Fruit fly (Drosophila melanogaster) whole organism, adult: ENCODE results near the gene Cpr72Eb.
A peak's percentile ranks its signal among the peaks of the same experiment; 100 is the strongest.

Experiments used
- CG11617 ChIP-seq: fragments of 200-800 bp; sonication (Bioruptor generic); optimal IDR thresholded peaks from 2 replicates; lab custom pipeline; 2017; ENCODE audit warnings: mild to moderate bottlenecking, missing biosample characterization, missing genetic modification reagents, missing genetic modification characterization
- CG12768 ChIP-seq: fragments of 200-800 bp; sonication (Bioruptor generic); optimal IDR thresholded peaks from 2 replicates; lab custom pipeline; 2017; ENCODE audit warnings: missing biosample characterization, missing genetic modification characterization, mild to moderate bottlenecking, moderate library complexity, missing genetic modification reagents
- CG14711 ChIP-seq: fragments of 200-800 bp; sonication (Bioruptor generic); optimal IDR thresholded peaks from 2 replicates; lab custom pipeline; 2018; ENCODE audit warnings: missing biosample characterization, mild to moderate bottlenecking, missing genetic modification characterization, moderate library complexity
- CG1620 ChIP-seq: fragments of 200-800 bp; sonication (Bioruptor generic); optimal IDR thresholded peaks from 2 replicates; lab custom pipeline; 2016; ENCODE audit warnings: missing biosample characterization, missing genetic modification characterization
- CG33017 ChIP-seq: fragments of 200-800 bp; sonication (Bioruptor generic); optimal IDR thresholded peaks from 2 replicates; lab custom pipeline; 2018; ENCODE audit warnings: missing biosample characterization, mild to moderate bottlenecking, missing genetic modification characterization, moderate library complexity
- CG5204 ChIP-seq: fragments of 200-800 bp; sonication (Bioruptor generic); optimal IDR thresholded peaks from 2 replicates; lab custom pipeline; 2016; ENCODE audit warnings: missing biosample characterization, missing genetic modification characterization
- CG7045 ChIP-seq: fragments of 200-800 bp; sonication (Bioruptor generic); optimal IDR thresholded peaks from 2 replicates; lab custom pipeline; 2017; ENCODE audit warnings: missing biosample characterization, mild to moderate bottlenecking, missing genetic modification characterization
- CG7101 ChIP-seq: fragments of 200-800 bp; sonication (Bioruptor generic); optimal IDR thresholded peaks from 2 replicates; lab custom pipeline; 2018; ENCODE audit warnings: missing biosample characterization, mild to moderate bottlenecking, missing genetic modification characterization, moderate library complexity
- Clk ChIP-seq: fragments of 200-800 bp; sonication (Bioruptor generic); optimal IDR thresholded peaks from 2 replicates; lab custom pipeline; 2017; ENCODE audit warnings: missing biosample characterization, missing genetic modification characterization
- Crg-1 ChIP-seq: fragments of 200-800 bp; sonication (Bioruptor generic); optimal IDR thresholded peaks from 2 replicates; lab custom pipeline; 2016; ENCODE audit warnings: missing biosample characterization, missing genetic modification characterization
- Hr96 ChIP-seq: fragments of 200-800 bp; sonication (Bioruptor generic); optimal IDR thresholded peaks from 2 replicates; lab custom pipeline; 2016; ENCODE audit warnings: missing biosample characterization, missing genetic modification characterization
- Mnt ChIP-seq: fragments of 200-800 bp; sonication (Bioruptor generic); optimal IDR thresholded peaks from 2 replicates; lab custom pipeline; 2016; ENCODE audit warnings: missing biosample characterization, mild to moderate bottlenecking, missing genetic modification characterization
- bab1 ChIP-seq: fragments of 200-800 bp; sonication (Bioruptor generic); optimal IDR thresholded peaks from 3 replicates; lab custom pipeline; 2019; ENCODE audit warnings: missing biosample characterization, mild to moderate bottlenecking, missing genetic modification characterization, moderate library complexity
- cic ChIP-seq: fragments of 200-800 bp; sonication (Bioruptor generic); optimal IDR thresholded peaks from 2 replicates; lab custom pipeline; 2017; ENCODE audit warnings: missing biosample characterization, mild to moderate bottlenecking, missing genetic modification characterization, moderate library complexity
- cnc ChIP-seq, 2 experiments: fragments of >200 bp; optimal IDR thresholded peaks; 2 replicates each; lab custom pipeline; 2017
- kay ChIP-seq: fragments of 200-800 bp; sonication (Bioruptor generic); peaks from one replicate; lab custom pipeline; 2016; ENCODE audit warnings: missing biosample characterization, missing genetic modification characterization, borderline replicate concordance
- ovo ChIP-seq: fragments of 200-800 bp; sonication (Bioruptor generic); optimal IDR thresholded peaks from 2 replicates; lab custom pipeline; 2016; ENCODE audit warnings: missing biosample characterization, missing genetic modification characterization
- pad ChIP-seq: fragments of 200-800 bp; sonication (Bioruptor generic); optimal IDR thresholded peaks from 3 replicates; lab custom pipeline; 2017; ENCODE audit warnings: missing biosample characterization, missing genetic modification characterization, mild to moderate bottlenecking, moderate library complexity, missing genetic modification reagents
- tj ChIP-seq: fragments of 200-800 bp; sonication (Bioruptor generic); optimal IDR thresholded peaks from 3 replicates; lab custom pipeline; 2017; ENCODE audit warnings: missing biosample characterization, mild to moderate bottlenecking, missing genetic modification characterization, moderate library complexity
- toe ChIP-seq: fragments of 200-800 bp; sonication (Bioruptor generic); optimal IDR thresholded peaks from 2 replicates; lab custom pipeline; 2016; ENCODE audit warnings: missing biosample characterization, missing genetic modification characterization

The Cpr72Eb gene

DNA sequence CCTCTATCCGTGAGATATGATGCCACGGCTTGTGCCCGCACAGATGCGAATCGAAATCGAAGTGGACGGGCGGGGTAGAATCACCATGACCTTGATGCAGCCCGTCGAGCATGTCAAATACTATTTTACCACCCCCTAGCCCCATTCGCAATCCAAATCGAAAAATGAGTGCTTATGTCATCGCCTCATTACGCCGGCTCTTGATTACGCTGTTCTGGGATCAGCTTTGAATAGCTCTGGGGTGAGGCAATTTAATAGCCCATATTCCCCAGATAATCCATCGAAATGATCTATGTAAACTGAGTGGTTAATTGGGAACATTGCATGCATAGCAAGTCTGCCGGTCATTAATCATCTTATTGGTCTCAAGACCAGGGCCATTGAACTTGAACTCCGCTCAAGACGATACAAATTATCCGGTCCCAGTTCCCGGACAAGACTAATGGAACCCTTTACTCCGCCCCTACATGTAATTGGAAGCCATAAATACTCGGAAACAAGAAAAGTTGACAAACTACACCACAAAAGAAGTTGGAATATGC lies 7.4 kb upstream of the Cpr72Eb start:
- TF ChIP-seq CG12768 (GFP tag; lab: Kevin White, UChicago) (no peak), CG33017 (tag; lab: Kevin White, UChicago) (no peak), CG5204 (GFP tag; lab: Kevin White, UChicago) (no peak), pad (GFP tag; lab: Kevin White, UChicago) (no peak)

DNA sequence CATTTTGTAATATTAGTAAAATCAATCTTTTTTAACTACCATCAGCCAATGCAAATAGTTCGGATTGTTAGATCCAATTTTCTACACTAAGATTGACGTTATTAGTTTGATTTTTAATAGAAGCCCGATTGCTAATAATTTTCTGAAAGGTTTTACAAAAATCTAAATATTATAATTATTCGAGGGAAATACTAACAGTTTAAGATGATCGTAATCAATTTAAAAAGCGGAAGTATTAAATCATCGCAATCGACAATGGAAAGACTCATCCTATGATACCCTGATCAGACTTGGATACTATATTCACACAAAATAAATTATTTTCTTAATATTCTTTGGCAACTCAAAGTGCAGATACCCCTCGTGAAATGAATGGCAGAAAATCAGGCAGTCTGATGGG lies 6.8 kb upstream of the Cpr72Eb start:
- no peak for TF ChIP-seq kay (GFP tag; lab: Kevin White, UChicago)
- TF ChIP-seq CG33017 (tag; lab: Kevin White, UChicago): no peak
- no peak for TF ChIP-seq ovo
- no peak for TF ChIP-seq cnc (optimal IDR thresholded peaks at IDR 0.05; lab: Kevin White, UChicago)
- no peak for TF ChIP-seq tj (GFP tag; lab: Kevin White, UChicago)
- no peak for TF ChIP-seq Mnt

DNA sequence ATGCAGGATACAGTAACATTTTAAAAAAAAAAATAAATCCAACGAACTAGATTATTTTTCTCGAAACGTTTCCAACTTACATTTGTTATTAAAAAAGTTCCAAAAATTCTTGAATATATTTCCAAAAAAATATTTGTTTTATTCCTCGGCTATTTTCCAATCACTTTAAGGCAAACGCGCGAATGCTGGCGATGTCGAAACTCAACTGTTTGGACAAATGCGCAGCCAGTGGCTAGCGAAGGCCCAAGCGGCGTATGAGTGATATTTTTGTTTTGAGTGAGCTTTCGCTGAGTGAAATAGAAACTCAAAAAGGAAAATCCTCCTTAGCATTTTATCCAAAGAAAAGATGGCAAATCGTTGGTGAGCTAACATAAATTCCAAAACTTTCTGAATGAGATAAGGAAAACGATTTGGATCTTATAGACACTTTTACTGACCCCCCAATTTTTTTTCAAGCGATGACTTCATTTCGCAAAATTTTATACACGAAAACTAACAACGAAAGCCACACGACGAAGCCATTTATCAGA lies 5.4 kb upstream of the Cpr72Eb start, which contains the start of gene ringer:
ringer (minus strand) TSS at position 210 of the 530 bp plus-strand sequence.
- TF ChIP-seq bab1 (no peak), CG7101 (tag; lab: Kevin White, UChicago) (no peak), Crg-1 (no peak), cnc (optimal IDR thresholded peaks at IDR 0.05; lab: Kevin White, UChicago) (no peak), CG33017 (tag; lab: Kevin White, UChicago) (peak; percentile 43)

DNA sequence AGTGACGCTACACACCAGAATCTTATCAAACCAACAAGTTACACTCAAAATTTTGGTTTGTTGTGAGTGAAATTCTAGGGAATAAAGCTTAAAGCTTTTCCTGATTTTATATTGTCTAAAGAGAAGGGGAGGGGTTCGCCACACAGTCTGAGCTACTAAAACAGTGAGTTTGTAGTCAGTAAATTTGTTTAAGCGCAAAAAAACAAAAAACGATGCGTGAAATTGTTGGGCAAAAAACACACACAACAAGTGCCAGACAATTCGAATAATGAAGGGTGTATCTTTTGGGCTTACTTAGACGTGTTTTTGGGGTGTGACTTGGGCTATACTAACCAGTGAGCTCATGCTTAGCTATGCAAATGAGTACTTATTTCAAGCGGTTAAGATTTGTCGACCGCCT lies 4.9 kb upstream of the Cpr72Eb start:
- TF ChIP-seq CG33017 (tag; lab: Kevin White, UChicago): no peak
- TF ChIP-seq CG12768 (GFP tag; lab: Kevin White, UChicago): peak; percentile 39
- TF ChIP-seq Hr96: no peak
- peak; percentile 92 for TF ChIP-seq kay (GFP tag; lab: Kevin White, UChicago)

DNA sequence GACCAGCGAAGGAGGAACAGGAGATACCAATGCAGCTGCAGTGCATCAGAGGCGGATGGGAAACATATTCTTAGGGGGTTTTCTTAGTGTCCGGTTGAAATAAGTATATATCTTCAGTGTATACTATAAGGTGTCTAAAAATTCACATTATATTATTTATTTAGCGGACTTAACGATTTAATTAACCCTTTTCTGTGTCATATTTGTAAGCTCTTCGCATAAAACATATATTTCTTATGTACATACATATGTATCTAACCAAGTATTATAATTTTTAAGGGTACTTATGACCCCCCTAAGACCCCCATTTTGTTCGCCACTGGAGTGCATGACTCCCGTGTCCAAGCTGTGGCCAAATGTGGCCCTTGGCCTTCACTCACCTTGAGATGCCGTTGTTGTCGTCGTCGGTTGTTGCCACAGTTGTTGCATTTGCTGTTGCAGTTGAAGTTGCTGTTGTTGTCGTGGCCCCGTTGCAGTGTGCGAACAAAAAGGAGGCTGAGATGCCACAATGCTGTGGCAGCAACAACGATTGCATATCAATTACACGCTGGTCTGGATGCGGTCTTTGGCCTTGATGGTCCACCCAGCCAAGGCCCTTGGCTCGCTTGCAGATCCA lies 3.4 kb upstream of the Cpr72Eb start:
- TF ChIP-seq CG11617 (GFP tag; lab: Kevin White, UChicago): no peak
- no peak for TF ChIP-seq Clk (GFP tag; lab: Kevin White, UChicago)
- no peak for TF ChIP-seq CG1620 (GFP tag; lab: Kevin White, UChicago)
- TF ChIP-seq toe: no peak
- TF ChIP-seq bab1: no peak
- no peak for TF ChIP-seq CG5204 (GFP tag; lab: Kevin White, UChicago)
- no peak for TF ChIP-seq CG14711 (tag; lab: Kevin White, UChicago)
- no peak for TF ChIP-seq tj (GFP tag; lab: Kevin White, UChicago)
- TF ChIP-seq cnc (optimal IDR thresholded peaks at IDR 0.05; lab: Kevin White, UChicago): no peak
- TF ChIP-seq CG33017 (tag; lab: Kevin White, UChicago): no peak

DNA sequence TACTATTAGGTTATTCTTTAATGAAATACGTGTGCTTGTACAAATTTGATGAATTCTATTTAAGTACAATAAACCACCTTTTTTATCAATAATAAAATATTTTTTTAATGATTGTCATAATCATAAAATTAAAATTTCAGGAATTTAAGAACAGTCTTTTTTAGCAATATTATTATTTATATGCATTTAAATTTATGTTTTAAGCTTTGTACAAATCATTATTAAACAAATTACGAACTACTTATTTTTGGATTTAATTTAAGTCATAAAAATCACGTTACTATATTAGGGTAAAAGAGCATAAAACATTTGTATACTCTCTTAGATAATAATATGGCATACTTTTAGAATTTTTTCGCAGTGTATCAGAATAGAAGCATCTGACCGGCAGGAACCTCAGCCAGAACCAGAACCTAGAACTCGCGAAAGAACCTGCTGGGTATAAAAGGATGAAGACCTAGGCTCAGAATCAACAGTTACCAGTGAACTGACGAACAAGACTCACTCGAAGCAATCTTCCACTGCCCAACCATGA lies 2.5 kb upstream of the Cpr72Eb start, which contains the start of gene Cpr72Ea:
Cpr72Ea (plus strand) TSS at position 485 of the 535 bp plus-strand sequence.
- no peak for TF ChIP-seq pad (GFP tag; lab: Kevin White, UChicago)
- no peak for TF ChIP-seq cic (GFP tag; lab: Kevin White, UChicago)
- no peak for TF ChIP-seq Hr96
- no peak for TF ChIP-seq Crg-1
- TF ChIP-seq CG14711 (tag; lab: Kevin White, UChicago): no peak

DNA sequence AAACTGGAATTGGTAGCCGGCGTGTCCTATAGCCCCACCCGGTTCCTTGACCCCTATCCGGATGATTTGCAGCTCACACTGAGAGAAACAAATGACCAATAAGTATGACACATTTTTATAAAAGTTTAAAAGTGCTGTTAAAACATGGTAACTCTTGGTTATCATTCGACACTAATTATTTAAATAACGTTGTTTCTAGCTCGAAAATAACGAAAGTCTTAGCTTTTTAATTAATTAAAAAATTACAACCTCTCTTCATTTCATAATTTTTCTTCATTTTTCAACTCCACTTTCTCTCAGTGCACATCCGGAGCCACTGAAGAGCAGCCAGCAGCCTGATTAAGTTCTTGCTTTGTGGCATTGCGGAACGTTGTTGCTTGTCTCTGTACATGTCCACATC lies 517 bp upstream of the Cpr72Eb start:
- TF ChIP-seq cic (GFP tag; lab: Kevin White, UChicago): no peak
- no peak for TF ChIP-seq kay (GFP tag; lab: Kevin White, UChicago)
- TF ChIP-seq cnc (optimal IDR thresholded peaks at IDR 0.05; lab: Kevin White, UChicago): no peak
- no peak for TF ChIP-seq tj (GFP tag; lab: Kevin White, UChicago)
- TF ChIP-seq CG33017 (tag; lab: Kevin White, UChicago): no peak
- no peak for TF ChIP-seq Clk (GFP tag; lab: Kevin White, UChicago)
- TF ChIP-seq CG14711 (tag; lab: Kevin White, UChicago): no peak
- no peak for TF ChIP-seq CG12768 (GFP tag; lab: Kevin White, UChicago)
- no peak for TF ChIP-seq bab1
- no peak for TF ChIP-seq CG5204 (GFP tag; lab: Kevin White, UChicago)
- no peak for TF ChIP-seq Hr96
- TF ChIP-seq CG7101 (tag; lab: Kevin White, UChicago): no peak

DNA sequence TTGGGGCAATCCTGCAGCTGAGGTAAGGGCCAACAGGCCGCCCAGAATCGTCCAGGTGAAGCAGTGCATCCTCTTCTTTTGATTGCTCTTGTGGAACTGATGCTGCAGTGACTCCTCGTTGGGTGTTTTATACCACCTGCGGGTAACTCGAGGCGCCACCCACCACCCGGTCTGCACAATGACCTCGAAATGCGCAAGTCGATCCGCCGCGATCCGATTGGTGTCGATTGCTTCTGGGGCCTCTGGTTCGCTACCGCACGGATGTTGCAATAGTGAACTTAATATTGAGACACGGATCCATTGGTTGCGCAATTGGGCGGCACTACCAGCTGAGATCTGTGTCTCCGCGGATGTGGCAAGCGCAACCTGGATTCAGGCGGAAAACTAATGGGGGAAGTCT lies 2.5 kb downstream of the Cpr72Eb start, which contains the start of gene Cpr72Ec:
Cpr72Ec (minus strand) TSS at position 101 of the 400 bp plus-strand sequence.
- TF ChIP-seq CG11617 (GFP tag; lab: Kevin White, UChicago) (no peak), Crg-1 (no peak), toe (no peak), CG12768 (GFP tag; lab: Kevin White, UChicago) (no peak), kay (GFP tag; lab: Kevin White, UChicago) (no peak), Mnt (no peak), CG33017 (tag; lab: Kevin White, UChicago) (no peak), Hr96 (no peak), CG7101 (tag; lab: Kevin White, UChicago) (no peak), bab1 (no peak), ovo (no peak), CG14711 (tag; lab: Kevin White, UChicago) (no peak), CG1620 (GFP tag; lab: Kevin White, UChicago) (no peak), Clk (GFP tag; lab: Kevin White, UChicago) (no peak), CG7045 (GFP tag; lab: Kevin White, UChicago) (no peak), cic (GFP tag; lab: Kevin White, UChicago) (no peak), CG5204 (GFP tag; lab: Kevin White, UChicago) (no peak), pad (GFP tag; lab: Kevin White, UChicago) (no peak), tj (GFP tag; lab: Kevin White, UChicago) (no peak), cnc (optimal IDR thresholded peaks at IDR 0.05; lab: Kevin White, UChicago) (no peak)
